Worm (Caenorhabditis elegans) whole organism, L4/young adult: ENCODE results near the gene sru-7.

Experiments
- W03F9.2 ChIP-seq: fragments of 150-350 bp; optimal IDR thresholded peaks from 2 replicates; lab custom pipeline; 2014; ENCODE audit warnings: missing biosample characterization, missing genetic modification characterization
- dao-5 ChIP-seq: sonication (generic microtip); optimal IDR thresholded peaks from 2 replicates; lab custom pipeline; 2016; ENCODE audit warnings: missing genotype, missing genetic modification characterization, moderate library complexity, missing compliant biosample characterization

- TF ChIP-seq W03F9.2 (tag; lab: Kevin White, UChicago): no peak
- TF ChIP-seq dao-5 (tag; lab: Kevin White, UChicago): no peak
Observed at ce11 chrIV:8478516-8478915, 13.8 kb upstream of the sru-7 start.
